Fruit fly (Drosophila melanogaster) whole organism: ENCODE results near the gene Unc-76.

Source experiments
- CG8478 ChIP-seq: fragments of >200 bp; optimal IDR thresholded peaks from 2 replicates; lab custom pipeline; 2018; ENCODE audit warnings: inconsistent platforms
- Dll ChIP-seq: fragments of >200 bp; optimal IDR thresholded peaks from 2 replicates; lab custom pipeline; 2017
- pan ChIP-seq: fragments of >200 bp; optimal IDR thresholded peaks from 2 replicates; lab custom pipeline; 2017
- psq ChIP-seq: fragments of >200 bp; optimal IDR thresholded peaks from 2 replicates; lab custom pipeline; 2017

DNA sequence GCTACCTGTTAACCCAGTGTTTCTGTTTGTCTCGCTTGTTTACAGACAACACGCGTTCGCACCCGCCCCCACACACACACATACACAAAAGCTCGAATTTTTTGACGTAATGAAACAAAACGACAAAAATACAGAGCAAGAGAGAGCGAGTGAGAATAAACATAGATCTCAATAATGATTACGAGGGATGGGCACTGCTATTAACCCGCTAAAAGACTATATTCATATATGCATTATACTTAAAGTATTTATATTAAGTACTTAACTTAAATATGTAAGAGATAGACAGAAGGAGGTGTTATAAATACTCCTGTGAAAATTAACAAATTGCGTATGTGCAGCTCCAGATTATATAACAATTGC lies 61.4 kb downstream of the Unc-76 start:
- no peak for TF ChIP-seq CG8478 (lab: Kevin White, UChicago)
- TF ChIP-seq psq (lab: Kevin White, UChicago), result no peak
- TF ChIP-seq Dll (lab: Kevin White, UChicago), result no peak
- no peak for TF ChIP-seq pan (lab: Kevin White, UChicago)
